Fruit fly (Drosophila melanogaster) whole organism, prepupa: ENCODE measurements around the gene Ir85a.
A peak's percentile ranks its signal among the peaks of the same experiment; 100 is the strongest.

Experiments
- Blimp-1 ChIP-seq: fragments of 200-800 bp; sonication (Bioruptor generic); optimal IDR thresholded peaks from 3 replicates; lab custom pipeline; 2017; ENCODE audit warnings: missing biosample characterization, missing genetic modification characterization, mild to moderate bottlenecking, moderate library complexity, missing genetic modification reagents
- CG10631 ChIP-seq: fragments of 200-800 bp; sonication (Bioruptor generic); optimal IDR thresholded peaks from 2 replicates; lab custom pipeline; 2016; ENCODE audit warnings: missing biosample characterization, missing genetic modification characterization
- CG11294 ChIP-seq: fragments of 200-800 bp; sonication (Bioruptor generic); IDR thresholded peaks from 2 replicates; pipeline ENCODE4 v1.3.6; 2022; ENCODE audit warnings: missing biosample characterization, missing genetic modification characterization
- CG11762 ChIP-seq: fragments of 200-800 bp; sonication (Bioruptor generic); optimal IDR thresholded peaks from 3 replicates; lab custom pipeline; 2016; ENCODE audit warnings: missing biosample characterization, missing genetic modification characterization; ENCODE audit not compliant: insufficient read depth
- CG11902 ChIP-seq: fragments of 200-800 bp; sonication (Bioruptor generic); optimal IDR thresholded peaks from 3 replicates; lab custom pipeline; 2016; ENCODE audit warnings: missing biosample characterization, missing genetic modification characterization
- CG3032 ChIP-seq: fragments of 200-800 bp; optimal IDR thresholded peaks from 2 replicates; lab custom pipeline; 2019; ENCODE audit warnings: missing biosample characterization, mild to moderate bottlenecking, missing genetic modification characterization, moderate library complexity
- CG31627 ChIP-seq: fragments of 200-800 bp; sonication (Bioruptor generic); optimal IDR thresholded peaks from 3 replicates; lab custom pipeline; 2016; ENCODE audit warnings: missing biosample characterization, missing genetic modification characterization
- CG32006 ChIP-seq: fragments of 200-800 bp; sonication (Bioruptor generic); optimal IDR thresholded peaks from 3 replicates; lab custom pipeline; 2017; ENCODE audit warnings: missing biosample characterization, mild to moderate bottlenecking, missing genetic modification characterization
- CG34406 ChIP-seq: fragments of 200-800 bp; sonication (Bioruptor generic); optimal IDR thresholded peaks from 3 replicates; lab custom pipeline; 2016; ENCODE audit warnings: missing biosample characterization, missing genetic modification characterization
- CG3919 ChIP-seq: fragments of 200-800 bp; sonication (Bioruptor generic); optimal IDR thresholded peaks from 3 replicates; lab custom pipeline; 2016; ENCODE audit warnings: missing biosample characterization, missing genetic modification characterization
- CG4318 ChIP-seq: fragments of 200-800 bp; sonication (Bioruptor generic); optimal IDR thresholded peaks from 3 replicates; lab custom pipeline; 2017; ENCODE audit warnings: missing biosample characterization, mild to moderate bottlenecking, missing genetic modification characterization
- CG6163 ChIP-seq: fragments of 200-800 bp; sonication (Bioruptor generic); IDR thresholded peaks from 3 replicates; pipeline ENCODE4 v1.3.6; 2022; ENCODE audit warnings: missing biosample characterization, missing genetic modification characterization
- CG6792 ChIP-seq: fragments of 200-800 bp; sonication (Bioruptor generic); optimal IDR thresholded peaks from 3 replicates; lab custom pipeline; 2016; ENCODE audit warnings: missing biosample characterization, missing genetic modification characterization
- CG6808 ChIP-seq: fragments of 200-800 bp; sonication (Bioruptor generic); optimal IDR thresholded peaks from 3 replicates; lab custom pipeline; 2017; ENCODE audit warnings: missing biosample characterization, missing genetic modification characterization, mild to moderate bottlenecking, moderate library complexity, missing genetic modification reagents
- CG7368 ChIP-seq: fragments of 200-800 bp; sonication (Bioruptor generic); optimal IDR thresholded peaks from 3 replicates; lab custom pipeline; 2016; ENCODE audit warnings: missing biosample characterization, missing genetic modification characterization
- CG8319 ChIP-seq: fragments of 200-800 bp; sonication (Bioruptor generic); optimal IDR thresholded peaks from 3 replicates; lab custom pipeline; 2016; ENCODE audit warnings: missing biosample characterization, missing genetic modification characterization
- CG9139 ChIP-seq: fragments of 200-800 bp; sonication (Bioruptor generic); optimal IDR thresholded peaks from 3 replicates; lab custom pipeline; 2017; ENCODE audit warnings: missing biosample characterization, mild to moderate bottlenecking, missing genetic modification characterization
- Eip78C ChIP-seq: fragments of 200-800 bp; sonication (Bioruptor generic); peaks from one replicate; lab custom pipeline; 2016; ENCODE audit warnings: missing biosample characterization, missing genetic modification characterization
- Ets21C ChIP-seq: fragments of 200-800 bp; sonication (Bioruptor generic); optimal IDR thresholded peaks from 3 replicates; lab custom pipeline; 2016; ENCODE audit warnings: missing biosample characterization, missing genetic modification characterization
- Ets96B ChIP-seq: fragments of 200-800 bp; optimal IDR thresholded peaks from 2 replicates; lab custom pipeline; 2019; ENCODE audit warnings: missing biosample characterization, mild to moderate bottlenecking, missing genetic modification characterization, moderate library complexity
- Hr39 ChIP-seq: fragments of 200-800 bp; sonication (Bioruptor generic); optimal IDR thresholded peaks from 2 replicates; lab custom pipeline; 2016; ENCODE audit warnings: missing biosample characterization, missing genetic modification characterization
- Hr4 ChIP-seq: fragments of 200-800 bp; sonication (Bioruptor generic); optimal IDR thresholded peaks from 3 replicates; lab custom pipeline; 2016; ENCODE audit warnings: missing biosample characterization, missing genetic modification characterization
- OdsH ChIP-seq: fragments of 200-800 bp; sonication (Bioruptor generic); optimal IDR thresholded peaks from 3 replicates; lab custom pipeline; 2016; ENCODE audit warnings: missing biosample characterization, missing genetic modification characterization
- Sox102F ChIP-seq: fragments of 200-800 bp; sonication (Bioruptor generic); optimal IDR thresholded peaks from 2 replicates; lab custom pipeline; 2016; ENCODE audit warnings: missing biosample characterization, mild to moderate bottlenecking, missing genetic modification characterization
- Sox15 ChIP-seq: fragments of 200-800 bp; sonication (Bioruptor generic); optimal IDR thresholded peaks from 3 replicates; lab custom pipeline; 2016; ENCODE audit warnings: missing biosample characterization, missing genetic modification characterization
- achi ChIP-seq: fragments of 200-800 bp; sonication (Bioruptor generic); optimal IDR thresholded peaks from 3 replicates; lab custom pipeline; 2016; ENCODE audit warnings: missing biosample characterization, missing genetic modification characterization
- acj6 ChIP-seq: fragments of 200-800 bp; sonication (Bioruptor generic); optimal IDR thresholded peaks from 3 replicates; lab custom pipeline; 2016; ENCODE audit warnings: missing biosample characterization, missing genetic modification characterization
- cyc ChIP-seq: fragments of 200-800 bp; sonication (Bioruptor generic); optimal IDR thresholded peaks from 3 replicates; lab custom pipeline; 2016; ENCODE audit warnings: missing biosample characterization, missing genetic modification characterization
- dac ChIP-seq: fragments of 200-800 bp; sonication (Bioruptor generic); optimal IDR thresholded peaks from 2 replicates; lab custom pipeline; 2017; ENCODE audit warnings: missing biosample characterization, mild to moderate bottlenecking, missing genetic modification characterization
- dsx ChIP-seq: fragments of 200-800 bp; optimal IDR thresholded peaks from 3 replicates; lab custom pipeline; 2019; ENCODE audit warnings: missing biosample characterization, mild to moderate bottlenecking, missing genetic modification characterization, moderate library complexity; ENCODE audit not compliant: poor library complexity, severe bottlenecking
- eg ChIP-seq: fragments of 200-800 bp; sonication (Bioruptor generic); IDR thresholded peaks from 3 replicates; pipeline ENCODE4 v1.3.6; 2022; ENCODE audit warnings: missing biosample characterization, missing genetic modification characterization
- esn ChIP-seq: fragments of 200-800 bp; sonication (Bioruptor generic); optimal IDR thresholded peaks from 2 replicates; lab custom pipeline; 2016; ENCODE audit warnings: missing biosample characterization, mild to moderate bottlenecking, missing genetic modification characterization, moderate library complexity
- fkh ChIP-seq: fragments of 200-800 bp; sonication (Bioruptor generic); optimal IDR thresholded peaks from 3 replicates; lab custom pipeline; 2017; ENCODE audit warnings: missing biosample characterization, mild to moderate bottlenecking, missing genetic modification characterization, moderate library complexity
- lz ChIP-seq: fragments of 200-800 bp; sonication (Bioruptor generic); optimal IDR thresholded peaks from 3 replicates; lab custom pipeline; 2016; ENCODE audit warnings: missing biosample characterization, missing genetic modification characterization
- salr ChIP-seq, 2 experiments: fragments of 200-800 bp; sonication (Bioruptor generic); optimal IDR thresholded peaks; 3 replicates each; lab custom pipeline; 2016 to 2018; ENCODE audit warnings: missing biosample characterization in 2 of 2, missing genetic modification characterization in 2 of 2, mild to moderate bottlenecking in 1 of 2
- ss ChIP-seq, 2 experiments: fragments of 200-800 bp; sonication (Bioruptor generic); optimal IDR thresholded peaks; 2 replicates in 1 of 2; 3 replicates in 1 of 2; lab custom pipeline; 2017 to 2018; ENCODE audit warnings: mild to moderate bottlenecking in 2 of 2, missing biosample characterization in 2 of 2, missing genetic modification characterization in 2 of 2, moderate library complexity in 1 of 2
- svp ChIP-seq: fragments of 200-800 bp; sonication (Bioruptor generic); peaks from one replicate; lab custom pipeline; 2016; ENCODE audit warnings: missing biosample characterization, missing genetic modification characterization
- topi ChIP-seq: fragments of 200-800 bp; sonication (Bioruptor generic); optimal IDR thresholded peaks from 3 replicates; lab custom pipeline; 2016; ENCODE audit warnings: missing biosample characterization, missing genetic modification characterization
- vri ChIP-seq: fragments of 200-800 bp; sonication (Bioruptor generic); optimal IDR thresholded peaks from 3 replicates; lab custom pipeline; 2016; ENCODE audit warnings: missing biosample characterization, mild to moderate bottlenecking, missing genetic modification characterization

The Ir85a gene

dm6 chr3R:8792463-8793175 lies 1.9 kb upstream of the Ir85a start (continued):
- TF ChIP-seq CG32006 (GFP tag; lab: Kevin White, UChicago): peak; percentile 37
- TF ChIP-seq CG11294: no peak
- TF ChIP-seq Eip78C: peak; percentile 70
- peak; percentile 86 for TF ChIP-seq CG6808 (GFP tag; lab: Kevin White, UChicago)
- TF ChIP-seq CG3919: peak; percentile 71
- TF ChIP-seq achi (GFP tag; lab: Kevin White, UChicago): no peak
- no peak for TF ChIP-seq CG11762 (GFP tag; lab: Kevin White, UChicago)
- TF ChIP-seq CG11902 (GFP tag; lab: Kevin White, UChicago): no peak
- TF ChIP-seq vri: no peak
- peak; percentile 37 for TF ChIP-seq Sox102F (GFP tag; lab: Kevin White, UChicago)
- no peak for TF ChIP-seq CG4318 (GFP tag; lab: Kevin White, UChicago)
- no peak for TF ChIP-seq salr (GFP tag; optimal IDR thresholded peaks at IDR 0.05; lab: Kevin White, UChicago)
- TF ChIP-seq eg: peak; percentile 73; the same call in 2 of the 3 replicates
- TF ChIP-seq Sox15: no peak
- TF ChIP-seq esn (GFP tag; lab: Kevin White, UChicago): no peak
- no peak for TF ChIP-seq CG10631 (GFP tag; lab: Kevin White, UChicago)
- TF ChIP-seq Blimp-1 (GFP tag; lab: Kevin White, UChicago): peak; percentile 94
- peak; percentile 9 for TF ChIP-seq dac (GFP tag; lab: Kevin White, UChicago)
- no peak for TF ChIP-seq CG8319 (GFP tag; lab: Kevin White, UChicago)
- TF ChIP-seq Hr39: no peak
- no peak for TF ChIP-seq lz (GFP tag; lab: Kevin White, UChicago)
- TF ChIP-seq OdsH (GFP tag; lab: Kevin White, UChicago): no peak
- TF ChIP-seq CG6163 (GFP tag; lab: Robert Waterston, UW): peak; percentile 71; the same call in 2 of the 3 replicates

- TF ChIP-seq ss (GFP tag; optimal IDR thresholded peaks at IDR 0.05; lab: Kevin White, UChicago) (no peak), esn (GFP tag; lab: Kevin White, UChicago) (no peak), CG8319 (GFP tag; lab: Kevin White, UChicago) (no peak), Eip78C (peak; percentile 53)
Measured at dm6 chr3R:8793726-8794125, 758 bp upstream of the Ir85a start.

dm6 chr3R:8798332-8798731 lies 3.8 kb downstream of the Ir85a start:
- no peak for TF ChIP-seq CG6792
- TF ChIP-seq Sox15: no peak
- TF ChIP-seq ss (GFP tag; optimal IDR thresholded peaks at IDR 0.05; lab: Kevin White, UChicago): no peak
- no peak for TF ChIP-seq achi (GFP tag; lab: Kevin White, UChicago)
- no peak for TF ChIP-seq Hr39
- no peak for TF ChIP-seq CG34406 (GFP tag; lab: Kevin White, UChicago)
- TF ChIP-seq CG7368 (GFP tag; lab: Kevin White, UChicago): no peak
- TF ChIP-seq Sox102F (GFP tag; lab: Kevin White, UChicago): no peak
- TF ChIP-seq Hr4 (GFP tag; lab: Kevin White, UChicago): no peak
- TF ChIP-seq CG11294: no peak
- TF ChIP-seq, all 60 proteins: peak for 0

- TF ChIP-seq esn (GFP tag; lab: Kevin White, UChicago) (no peak), Eip78C (peak; percentile 57), svp (GFP tag; lab: Kevin White, UChicago) (peak; percentile 95), eg (no peak)
Measured at dm6 chr3R:8799866-8800265, 5.4 kb downstream of the Ir85a start.

- TF ChIP-seq Eip78C (peak; percentile 77), CG9139 (GFP tag; lab: Kevin White, UChicago) (no peak), OdsH (GFP tag; lab: Kevin White, UChicago) (peak; percentile 3), fkh (GFP tag; lab: Kevin White, UChicago) (peak; percentile 21), acj6 (GFP tag; lab: Kevin White, UChicago) (peak; percentile 15), CG11762 (GFP tag; lab: Kevin White, UChicago) (no peak), salr (GFP tag; optimal IDR thresholded peaks at IDR 0.05; lab: Kevin White, UChicago) (no peak), esn (GFP tag; lab: Kevin White, UChicago) (peak; percentile 45), topi (peak; percentile 28), CG6808 (GFP tag; lab: Kevin White, UChicago) (no peak), Ets96B (tag; lab: Kevin White, UChicago) (no peak), svp (GFP tag; lab: Kevin White, UChicago) (peak; percentile 61), cyc (GFP tag; lab: Kevin White, UChicago) (no peak), dsx (GFP tag; lab: Kevin White, UChicago) (peak; percentile 64), CG7368 (GFP tag; lab: Kevin White, UChicago) (no peak), lz (GFP tag; lab: Kevin White, UChicago) (peak; percentile 1), CG3032 (tag; lab: Kevin White, UChicago) (no peak), CG31627 (GFP tag; lab: Kevin White, UChicago) (peak; percentile 13), dac (GFP tag; lab: Kevin White, UChicago) (no peak), Ets21C (GFP tag; lab: Kevin White, UChicago) (peak; percentile 1)
Measured at dm6 chr3R:8801126-8801762, 6.8 kb downstream of the Ir85a start, which contains the start of the genes Pif1A, Pif1B and CCT7. Pif1A (minus strand) TSS chr3R:8801176. Pif1B (minus strand) TSS chr3R:8801176. CCT7 (plus strand) TSS chr3R:8801564.
